Worm (Caenorhabditis elegans) whole organism, early embryonic: ENCODE data around the gene ZK377.15.

Experiments used
- B0310.2 ChIP-seq: sonication (generic microtip); optimal IDR thresholded peaks from 2 replicates; lab custom pipeline; 2016; ENCODE audit warnings: mild to moderate bottlenecking, missing genetic modification characterization, missing compliant biosample characterization
- F13C5.2 ChIP-seq: sonication (generic microtip); optimal IDR thresholded peaks from 2 replicates; lab custom pipeline; 2017; ENCODE audit warnings: mild to moderate bottlenecking, missing genetic modification characterization, inconsistent platforms, missing compliant biosample characterization
- aly-1 ChIP-seq: sonication (generic microtip); optimal IDR thresholded peaks from 2 replicates; lab custom pipeline; 2016; ENCODE audit warnings: missing genetic modification characterization, missing compliant biosample characterization
- ama-1 ChIP-seq: fragments of 150-350 bp; optimal IDR thresholded peaks from 2 replicates; lab custom pipeline; 2014
- ceh-13 ChIP-seq: fragments of 200-800 bp; sonication (Bioruptor generic); optimal IDR thresholded peaks from 2 replicates; lab custom pipeline; 2018; ENCODE audit warnings: mild to moderate bottlenecking, missing genetic modification characterization, missing compliant biosample characterization
- ceh-36 ChIP-seq: sonication (generic microtip); optimal IDR thresholded peaks from 2 replicates; lab custom pipeline; 2016; ENCODE audit warnings: missing genetic modification characterization, inconsistent platforms, missing compliant biosample characterization
- ets-7 ChIP-seq: sonication (generic microtip); optimal IDR thresholded peaks from 2 replicates; lab custom pipeline; 2016; ENCODE audit warnings: missing genotype, missing genetic modification characterization, missing compliant biosample characterization
- flt-1 ChIP-seq: fragments of 200-800 bp; sonication (Bioruptor generic); IDR thresholded peaks from 2 replicates; pipeline ENCODE4 v1.3.6; 2022; ENCODE audit warnings: missing genetic modification characterization, missing compliant biosample characterization
- hmbx-1 ChIP-seq: sonication (generic microtip); optimal IDR thresholded peaks from 2 replicates; lab custom pipeline; 2016; ENCODE audit warnings: mild to moderate bottlenecking, missing genetic modification characterization, missing compliant biosample characterization
- hmg-4 ChIP-seq: fragments of 200-800 bp; sonication (Bioruptor generic); optimal IDR thresholded peaks from 2 replicates; lab custom pipeline; 2018; ENCODE audit warnings: mild to moderate bottlenecking, missing genetic modification characterization, missing compliant biosample characterization
- hnd-1 ChIP-seq: sonication (generic microtip); optimal IDR thresholded peaks from 2 replicates; lab custom pipeline; 2016; ENCODE audit warnings: missing genetic modification characterization, missing compliant biosample characterization
- pes-1 ChIP-seq: fragments of 200-800 bp; sonication (Bioruptor generic); IDR thresholded peaks from 2 replicates; pipeline ENCODE4 v1.3.6; 2022; ENCODE audit warnings: missing genetic modification reagents, missing genetic modification characterization, missing compliant biosample characterization
- scrt-1 ChIP-seq: fragments of 200-800 bp; sonication (Bioruptor generic); IDR thresholded peaks from 2 replicates; pipeline ENCODE4 v1.3.6; 2022; ENCODE audit warnings: missing genetic modification characterization, missing compliant biosample characterization
- sea-1 ChIP-seq: fragments of 200-800 bp; sonication (Bioruptor generic); conservative IDR thresholded peaks from 2 replicates; pipeline ENCODE4 v1.3.6; 2022; ENCODE audit warnings: missing genetic modification characterization, missing compliant biosample characterization
- tbx-11 ChIP-seq: fragments of 200-800 bp; sonication (Bioruptor generic); IDR thresholded peaks from 2 replicates; pipeline ENCODE4 v1.3.6; 2022; ENCODE audit warnings: missing genetic modification characterization, missing compliant biosample characterization
- tbx-37 ChIP-seq: fragments of 200-800 bp; sonication (Bioruptor generic); conservative IDR thresholded peaks from 2 replicates; pipeline ENCODE4 v1.3.6; 2022; ENCODE audit warnings: missing genetic modification reagents, missing genetic modification characterization, missing compliant biosample characterization
- tra-4 ChIP-seq: sonication (generic microtip); optimal IDR thresholded peaks from 2 replicates; lab custom pipeline; 2017; ENCODE audit warnings: missing genetic modification characterization, missing compliant biosample characterization

The ZK377.15 gene

DNA sequence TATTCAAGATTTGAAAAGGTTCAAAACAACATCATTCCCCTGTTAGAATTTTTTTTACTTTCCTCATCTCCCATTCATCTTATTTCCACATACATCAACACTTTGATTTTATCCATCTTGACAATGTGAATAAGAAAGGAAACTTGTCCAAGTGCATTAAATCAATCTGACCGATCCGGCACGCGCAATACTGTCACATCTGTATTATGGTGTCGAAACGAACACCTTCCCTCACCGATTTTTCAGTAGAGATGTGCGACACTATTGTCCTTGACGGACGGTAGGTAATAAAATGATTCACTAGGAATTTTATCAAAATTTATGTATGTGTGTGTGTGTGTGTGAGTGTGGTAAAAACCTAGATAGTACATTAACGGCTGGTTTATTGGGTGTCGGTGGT lies 1.8 kb downstream of the ZK377.15 start:
- TF ChIP-seq ceh-36 (tag; lab: Kevin White, UChicago) (no peak), ama-1 (lab: Kevin White, UChicago) (no peak), F13C5.2 (tag; lab: Kevin White, UChicago) (no peak), tbx-37 (GFP tag; lab: Robert Waterston, UW) (no peak), hmg-4 (GFP tag; lab: Kevin White, UChicago) (no peak), hnd-1 (no peak), tbx-11 (no peak), ceh-13 (GFP tag; lab: Kevin White, UChicago) (no peak), sea-1 (GFP tag; lab: Robert Waterston, UW) (no peak), scrt-1 (GFP tag; lab: Robert Waterston, UW) (no peak)

DNA sequence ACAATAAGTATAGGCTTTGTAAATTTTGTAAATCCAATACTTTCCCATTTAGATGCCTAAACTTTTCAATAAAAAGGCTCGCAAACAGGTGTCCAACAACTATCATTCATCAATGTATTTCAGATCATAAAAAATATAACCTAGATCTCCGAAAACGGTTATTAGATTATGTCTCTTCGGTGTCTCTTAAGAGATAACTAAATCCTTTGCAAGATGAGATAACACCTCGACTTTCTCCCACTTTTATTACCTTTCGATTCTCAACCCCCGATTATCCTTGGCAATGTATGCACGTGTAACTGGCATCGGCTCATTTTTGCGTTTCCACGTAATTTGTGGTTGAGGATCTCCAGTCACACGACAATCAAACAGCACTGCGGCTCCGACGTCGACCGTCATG lies 3.6 kb downstream of the ZK377.15 start:
- TF ChIP-seq pes-1 (GFP tag; lab: Robert Waterston, UW) (no peak), ets-7 (tag; lab: Kevin White, UChicago) (no peak), ama-1 (lab: Kevin White, UChicago) (no peak), ceh-36 (tag; lab: Kevin White, UChicago) (no peak), B0310.2 (tag; lab: Kevin White, UChicago) (no peak)

DNA sequence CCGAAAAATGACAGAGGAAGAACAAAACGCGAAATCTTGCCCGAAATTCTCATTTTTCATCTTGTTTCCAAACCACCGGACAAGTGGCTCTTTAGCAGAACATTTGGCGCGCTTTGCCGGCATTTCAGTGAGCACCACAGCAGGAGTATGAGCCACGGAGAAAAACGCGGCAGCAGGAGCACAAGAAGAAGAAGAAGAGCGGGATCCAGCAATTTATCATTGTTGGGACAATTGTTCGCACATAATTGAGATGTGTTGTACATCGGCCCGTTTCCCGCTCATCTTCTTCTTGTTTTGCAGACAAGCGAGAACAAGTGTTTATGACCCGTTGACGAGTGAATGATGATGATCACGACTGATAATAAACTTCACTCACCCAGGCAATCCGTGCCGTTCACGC lies 10.1 kb downstream of the ZK377.15 start:
- TF ChIP-seq sea-1 (GFP tag; lab: Robert Waterston, UW) = no peak
- no peak for TF ChIP-seq B0310.2 (tag; lab: Kevin White, UChicago)
- TF ChIP-seq ceh-13 (GFP tag; lab: Kevin White, UChicago) = no peak
- TF ChIP-seq hmg-4 (GFP tag; lab: Kevin White, UChicago) = no peak
- TF ChIP-seq hnd-1 = no peak
- no peak for TF ChIP-seq aly-1 (tag; lab: Kevin White, UChicago)
- no peak for TF ChIP-seq F13C5.2 (tag; lab: Kevin White, UChicago)
- no peak for TF ChIP-seq scrt-1 (GFP tag; lab: Robert Waterston, UW)
- TF ChIP-seq tbx-11 = no peak
- TF ChIP-seq pes-1 (GFP tag; lab: Robert Waterston, UW) = no peak
- TF ChIP-seq tra-4 = no peak
- no peak for TF ChIP-seq ama-1 (lab: Kevin White, UChicago)
- no peak for TF ChIP-seq tbx-37 (GFP tag; lab: Robert Waterston, UW)
- no peak for TF ChIP-seq flt-1 (GFP tag; lab: Robert Waterston, UW)
- TF ChIP-seq ets-7 (tag; lab: Kevin White, UChicago) = no peak
- TF ChIP-seq ceh-36 (tag; lab: Kevin White, UChicago) = no peak

DNA sequence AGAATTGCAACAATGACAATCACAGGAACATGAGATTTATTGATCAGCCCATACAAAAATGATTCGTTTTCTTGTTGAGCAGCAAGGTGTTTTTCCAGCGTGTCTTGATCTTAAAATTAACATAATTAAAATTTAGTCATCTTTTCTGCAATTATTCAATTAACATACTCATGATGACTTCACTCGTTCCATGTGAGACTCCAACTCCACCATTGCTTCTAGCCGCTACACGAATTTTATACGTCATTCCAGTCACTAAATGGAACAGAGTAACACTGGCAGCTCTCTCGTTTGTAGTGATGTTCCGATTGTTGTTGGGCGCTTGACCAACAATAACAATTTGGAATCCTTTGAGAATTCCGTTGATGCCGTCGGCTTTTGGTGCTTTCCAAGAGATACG lies 11.8 kb downstream of the ZK377.15 start:
- TF ChIP-seq scrt-1 (GFP tag; lab: Robert Waterston, UW) = no peak
- no peak for TF ChIP-seq ceh-36 (tag; lab: Kevin White, UChicago)
- TF ChIP-seq hnd-1 = no peak
- TF ChIP-seq ama-1 (lab: Kevin White, UChicago) = no peak
- no peak for TF ChIP-seq hmg-4 (GFP tag; lab: Kevin White, UChicago)
- no peak for TF ChIP-seq ceh-13 (GFP tag; lab: Kevin White, UChicago)

DNA sequence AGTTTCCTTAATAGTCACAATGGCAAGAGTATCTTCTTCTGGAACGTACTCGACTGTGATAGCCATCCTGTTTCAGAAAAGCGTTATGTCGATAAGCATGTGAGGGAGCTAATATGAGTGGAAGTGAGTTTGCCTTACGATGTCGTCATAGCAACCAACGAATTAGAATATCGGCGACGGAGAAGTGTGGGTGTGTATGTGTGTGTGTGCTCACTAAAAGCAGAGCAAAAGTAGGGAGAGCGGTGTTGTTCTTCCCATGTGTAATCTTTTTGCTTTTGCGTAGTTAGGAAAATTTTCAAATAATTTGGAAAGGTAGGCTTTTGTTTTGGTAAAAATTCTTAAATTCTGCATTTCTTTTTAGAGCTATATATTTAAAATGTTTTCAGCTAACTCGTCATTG lies 14.6 kb downstream of the ZK377.15 start, which contains the start of gene ZK813.5:
ZK813.5 (minus strand) TSS at position 101 of the 400 bp plus-strand sequence.
- TF ChIP-seq tbx-37 (GFP tag; lab: Robert Waterston, UW) (no peak), hmg-4 (GFP tag; lab: Kevin White, UChicago) (no peak), scrt-1 (GFP tag; lab: Robert Waterston, UW) (no peak), sea-1 (GFP tag; lab: Robert Waterston, UW) (no peak), flt-1 (GFP tag; lab: Robert Waterston, UW) (no peak), B0310.2 (tag; lab: Kevin White, UChicago) (no peak), tra-4 (no peak), pes-1 (GFP tag; lab: Robert Waterston, UW) (no peak), hmbx-1 (tag; lab: Kevin White, UChicago) (no peak)

DNA sequence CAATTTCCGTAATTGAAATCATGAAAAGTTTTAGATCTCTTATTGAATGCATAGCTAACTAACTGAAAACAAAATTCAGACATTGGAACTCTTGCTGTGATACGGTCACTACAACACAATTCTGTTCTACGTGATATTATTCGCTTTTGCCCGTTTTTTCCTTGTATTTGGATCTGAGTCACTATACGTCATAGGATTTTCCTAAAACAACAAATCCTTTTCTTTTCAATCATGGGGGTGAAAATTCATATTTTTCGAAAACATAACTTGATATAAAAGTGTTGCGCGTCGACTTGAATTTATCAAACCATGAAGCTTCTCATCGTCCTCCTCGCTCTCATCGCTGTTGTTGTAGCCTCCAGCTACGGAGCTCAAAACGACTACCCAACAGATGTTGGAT lies 19.7 kb downstream of the ZK377.15 start, which contains the start of gene ZK813.1:
ZK813.1 (plus strand) TSS at position 301 of the 400 bp plus-strand sequence.
- TF ChIP-seq ceh-36 (tag; lab: Kevin White, UChicago) (no peak), B0310.2 (tag; lab: Kevin White, UChicago) (no peak), aly-1 (tag; lab: Kevin White, UChicago) (no peak), pes-1 (GFP tag; lab: Robert Waterston, UW) (no peak), ets-7 (tag; lab: Kevin White, UChicago) (no peak)

DNA sequence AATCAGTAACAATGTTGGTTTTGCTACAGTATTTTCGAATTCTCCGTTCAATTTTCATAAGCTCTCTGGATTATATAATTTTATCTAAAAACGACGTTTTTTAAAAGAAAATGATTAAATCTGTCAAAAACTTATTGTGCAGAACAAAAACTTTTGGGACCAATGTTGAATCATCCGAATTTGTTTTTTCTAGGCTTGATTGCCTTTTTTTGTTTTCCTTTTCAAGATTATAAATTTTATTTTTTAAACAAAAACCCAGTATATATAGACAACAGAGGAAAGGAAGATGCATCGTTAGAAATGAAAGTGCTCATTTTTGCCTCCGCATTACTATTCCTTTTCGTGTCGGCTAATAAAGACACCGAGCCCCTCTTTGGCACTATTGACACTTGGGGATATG lies 21.2 kb downstream of the ZK377.15 start, which contains the start of gene ZK813.7:
ZK813.7 (plus strand) TSS at position 301 of the 400 bp plus-strand sequence.
- no peak for TF ChIP-seq hnd-1

DNA sequence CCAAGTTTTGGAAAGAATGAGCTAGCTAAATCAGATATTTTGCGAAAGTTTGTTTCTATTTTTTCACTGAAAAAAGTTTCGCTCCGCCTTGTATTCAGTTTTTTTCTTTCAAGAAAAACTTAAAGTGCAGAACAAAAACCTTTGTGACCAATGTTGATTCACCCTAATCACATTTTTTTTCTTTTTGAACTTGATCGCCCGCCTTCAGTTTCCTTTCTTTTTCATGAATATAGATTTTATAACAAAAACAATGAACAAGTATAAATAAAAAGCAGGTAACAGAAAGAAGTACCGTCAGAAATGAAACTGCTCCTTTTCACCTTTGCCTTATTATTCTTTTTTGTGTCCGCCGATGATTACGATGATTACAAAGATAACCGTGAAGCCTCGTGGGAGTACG lies 22.2 kb downstream of the ZK377.15 start, which contains the start of gene ZK813.2:
ZK813.2 (plus strand) TSS at position 301 of the 400 bp plus-strand sequence.
- TF ChIP-seq pes-1 (GFP tag; lab: Robert Waterston, UW) (no peak), aly-1 (tag; lab: Kevin White, UChicago) (no peak), ama-1 (lab: Kevin White, UChicago) (no peak), tbx-37 (GFP tag; lab: Robert Waterston, UW) (no peak), F13C5.2 (tag; lab: Kevin White, UChicago) (no peak), tbx-11 (no peak), tra-4 (no peak), hmbx-1 (tag; lab: Kevin White, UChicago) (no peak), scrt-1 (GFP tag; lab: Robert Waterston, UW) (no peak), flt-1 (GFP tag; lab: Robert Waterston, UW) (no peak), hmg-4 (GFP tag; lab: Kevin White, UChicago) (no peak), ets-7 (tag; lab: Kevin White, UChicago) (no peak), ceh-13 (GFP tag; lab: Kevin White, UChicago) (no peak), B0310.2 (tag; lab: Kevin White, UChicago) (no peak), sea-1 (GFP tag; lab: Robert Waterston, UW) (no peak), ceh-36 (tag; lab: Kevin White, UChicago) (no peak), hnd-1 (no peak)
